Fruit fly (Drosophila melanogaster) whole organism, embryonic: ENCODE measurements around the gene mora.

Experiments
- Ada2b ChIP-seq: fragments of 200-800 bp; sonication (Bioruptor generic); IDR thresholded peaks from 2 replicates; pipeline ENCODE4 v1.3.6; 2022; ENCODE audit warnings: missing biosample characterization, missing genetic modification characterization
- Adf1 ChIP-seq: fragments of 200-800 bp; sonication (Bioruptor generic); IDR thresholded peaks from 2 replicates; pipeline ENCODE4 v1.3.6; 2022; ENCODE audit warnings: missing biosample characterization, missing genetic modification characterization
- Aef1 ChIP-seq: fragments of 200-800 bp; sonication (Bioruptor generic); IDR thresholded peaks from 3 replicates; pipeline ENCODE4 v1.3.6; 2022; ENCODE audit warnings: missing biosample characterization, missing genetic modification characterization
- Atf-2 ChIP-seq: fragments of 200-800 bp; sonication (Bioruptor generic); optimal IDR thresholded peaks from 2 replicates; lab custom pipeline; 2016; ENCODE audit warnings: missing biosample characterization, missing genetic modification characterization
- Bgb ChIP-seq: fragments of 200-800 bp; sonication (Bioruptor generic); IDR thresholded peaks from 2 replicates; pipeline ENCODE4 v1.3.6; 2022; ENCODE audit warnings: missing biosample characterization, missing genetic modification characterization; ENCODE audit not compliant: partially characterized antibody
- BtbVII ChIP-seq: fragments of 200-800 bp; sonication (Bioruptor generic); optimal IDR thresholded peaks from 3 replicates; lab custom pipeline; 2017; ENCODE audit warnings: missing biosample characterization, mild to moderate bottlenecking, missing genetic modification characterization
- CG10366 ChIP-seq: fragments of 200-800 bp; sonication (Bioruptor generic); IDR thresholded peaks from 2 replicates; pipeline ENCODE4 v1.3.6; 2022; ENCODE audit warnings: missing biosample characterization, missing genetic modification characterization
- CG10431 ChIP-seq: fragments of 200-800 bp; sonication (Bioruptor generic); optimal IDR thresholded peaks from 3 replicates; lab custom pipeline; 2018; ENCODE audit warnings: missing biosample characterization, mild to moderate bottlenecking, missing genetic modification characterization
- CG12219 ChIP-seq: fragments of 200-800 bp; sonication (Bioruptor generic); optimal IDR thresholded peaks from 3 replicates; lab custom pipeline; 2018; ENCODE audit warnings: missing biosample characterization, mild to moderate bottlenecking, missing genetic modification characterization
- CG13424 ChIP-seq: fragments of 200-800 bp; sonication (Bioruptor generic); optimal IDR thresholded peaks from 2 replicates; lab custom pipeline; 2019; ENCODE audit warnings: missing biosample characterization, mild to moderate bottlenecking, missing genetic modification characterization, moderate library complexity
- CG16813 ChIP-seq: fragments of 200-800 bp; sonication (Bioruptor generic); IDR thresholded peaks from 3 replicates; pipeline ENCODE4 v1.3.6; 2022; ENCODE audit warnings: missing biosample characterization, missing genetic modification characterization; ENCODE audit not compliant: partially characterized antibody
- CG16815 ChIP-seq: fragments of 200-800 bp; sonication (Bioruptor generic); optimal IDR thresholded peaks from 3 replicates; lab custom pipeline; 2017; ENCODE audit warnings: missing biosample characterization, mild to moderate bottlenecking, missing genetic modification characterization
- CG31365 ChIP-seq: fragments of 200-800 bp; sonication (Bioruptor generic); optimal IDR thresholded peaks from 2 replicates; lab custom pipeline; 2018; ENCODE audit warnings: missing biosample characterization, mild to moderate bottlenecking, missing genetic modification characterization
- CG31388 ChIP-seq: fragments of 200-800 bp; sonication (Bioruptor generic); optimal IDR thresholded peaks from 2 replicates; lab custom pipeline; 2016; ENCODE audit warnings: missing biosample characterization, missing genetic modification characterization
- CG3726 ChIP-seq: fragments of 200-800 bp; sonication (Bioruptor generic); IDR thresholded peaks from 3 replicates; pipeline ENCODE4, ENCODE4 v1.3.6; 2022; ENCODE audit warnings: missing biosample characterization, missing genetic modification characterization
- CG7271 ChIP-seq: fragments of 200-800 bp; sonication (Bioruptor generic); optimal IDR thresholded peaks from 2 replicates; lab custom pipeline; 2018; ENCODE audit warnings: missing biosample characterization, mild to moderate bottlenecking, missing genetic modification characterization, moderate library complexity
- CG8089 ChIP-seq: fragments of 200-800 bp; sonication (Bioruptor generic); optimal IDR thresholded peaks from 3 replicates; lab custom pipeline; 2016; ENCODE audit warnings: missing biosample characterization, missing genetic modification characterization
- CG8359 ChIP-seq: fragments of 200-800 bp; sonication (Bioruptor generic); optimal IDR thresholded peaks from 2 replicates; lab custom pipeline; 2017; ENCODE audit warnings: missing biosample characterization, mild to moderate bottlenecking, missing genetic modification characterization, borderline replicate concordance
- CG9437 ChIP-seq: fragments of 200-800 bp; sonication (Bioruptor generic); optimal IDR thresholded peaks from 2 replicates; lab custom pipeline; 2018; ENCODE audit warnings: missing biosample characterization, mild to moderate bottlenecking, missing genetic modification characterization
- CoRest ChIP-seq: fragments of 200-800 bp; sonication (Bioruptor generic); optimal IDR thresholded peaks from 3 replicates; lab custom pipeline; 2018; ENCODE audit warnings: missing biosample characterization, mild to moderate bottlenecking, missing genetic modification characterization, moderate library complexity
- ERR ChIP-seq: fragments of 200-800 bp; sonication (Bioruptor generic); optimal IDR thresholded peaks from 2 replicates; lab custom pipeline; 2016; ENCODE audit warnings: missing biosample characterization, missing genetic modification characterization
- HmgD ChIP-seq: fragments of 200-800 bp; sonication (Bioruptor generic); optimal IDR thresholded peaks from 3 replicates; lab custom pipeline; 2016; ENCODE audit warnings: missing biosample characterization, missing genetic modification characterization
- HmgZ ChIP-seq: fragments of 200-800 bp; sonication (Bioruptor generic); optimal IDR thresholded peaks from 2 replicates; lab custom pipeline; 2018; ENCODE audit warnings: missing biosample characterization, mild to moderate bottlenecking, missing genetic modification characterization
- Hr51 ChIP-seq, 2 experiments: fragments of 200-800 bp; sonication (Bioruptor generic); optimal IDR thresholded peaks; 2 replicates in 1 of 2; 3 replicates in 1 of 2; lab custom pipeline; 2016 to 2018; ENCODE audit warnings: missing biosample characterization in 2 of 2, missing genetic modification characterization in 2 of 2, mild to moderate bottlenecking in 1 of 2, moderate library complexity in 1 of 2
- Lim3 ChIP-seq: fragments of 200-800 bp; sonication (Bioruptor generic); IDR thresholded peaks from 2 replicates; pipeline ENCODE4 v1.3.6; 2022; ENCODE audit warnings: missing biosample characterization, missing genetic modification characterization
- NfI ChIP-seq: fragments of 200-800 bp; sonication (Bioruptor generic); optimal IDR thresholded peaks from 3 replicates; lab custom pipeline; 2018; ENCODE audit warnings: missing biosample characterization, mild to moderate bottlenecking, missing genetic modification characterization, moderate library complexity
- Rfx ChIP-seq: fragments of 200-800 bp; sonication (Bioruptor generic); IDR thresholded peaks from 2 replicates; pipeline ENCODE4 v1.3.6; 2022; ENCODE audit warnings: missing biosample characterization, missing genetic modification characterization
- Sin3A ChIP-seq: fragments of >200 bp; optimal IDR thresholded peaks from 2 replicates; lab custom pipeline; 2018
- Taf1 ChIP-seq: fragments of 200-800 bp; sonication (Bioruptor generic); IDR thresholded peaks from 2 replicates; pipeline ENCODE4 v1.3.6; 2022; ENCODE audit warnings: missing biosample characterization, missing genetic modification characterization
- amos ChIP-seq: fragments of 200-800 bp; sonication (Bioruptor generic); IDR thresholded peaks from 2 replicates; pipeline ENCODE4 v1.3.6; 2022; ENCODE audit warnings: missing biosample characterization, missing genetic modification characterization; ENCODE audit not compliant: partially characterized antibody
- ase ChIP-seq: fragments of 200-800 bp; sonication (Bioruptor generic); IDR thresholded peaks from 3 replicates; pipeline ENCODE4 v1.3.6; 2022; ENCODE audit warnings: missing biosample characterization, missing genetic modification characterization
- bbx ChIP-seq: fragments of 200-800 bp; sonication (Bioruptor generic); IDR thresholded peaks from 2 replicates; pipeline ENCODE4 v1.3.6; 2022; ENCODE audit warnings: missing biosample characterization, missing genetic modification characterization; ENCODE audit not compliant: partially characterized antibody
- caup ChIP-seq: fragments of 200-800 bp; sonication (Bioruptor generic); optimal IDR thresholded peaks from 3 replicates; lab custom pipeline; 2017; ENCODE audit warnings: missing biosample characterization, mild to moderate bottlenecking, missing genetic modification characterization, moderate library complexity; ENCODE audit not compliant: severe bottlenecking
- chinmo ChIP-seq: fragments of 200-800 bp; sonication (Bioruptor generic); IDR thresholded peaks from 4 replicates; pipeline ENCODE4 v1.3.6; 2022; ENCODE audit warnings: missing biosample characterization, missing genetic modification characterization; ENCODE audit not compliant: partially characterized antibody
- disco-r ChIP-seq: fragments of 200-800 bp; sonication (Bioruptor generic); optimal IDR thresholded peaks from 2 replicates; lab custom pipeline; 2016; ENCODE audit warnings: missing biosample characterization, missing genetic modification characterization
- dmrt11E ChIP-seq: fragments of 200-800 bp; sonication (Bioruptor generic); optimal IDR thresholded peaks from 3 replicates; lab custom pipeline; 2018; ENCODE audit warnings: missing biosample characterization, mild to moderate bottlenecking, missing genetic modification characterization, moderate library complexity
- gcm ChIP-seq: fragments of 200-800 bp; sonication (Bioruptor generic); optimal IDR thresholded peaks from 2 replicates; lab custom pipeline; 2019; ENCODE audit warnings: missing biosample characterization, mild to moderate bottlenecking, missing genetic modification characterization, moderate library complexity
- gcm2 ChIP-seq: fragments of 200-800 bp; sonication (Bioruptor generic); optimal IDR thresholded peaks from 2 replicates; lab custom pipeline; 2016; ENCODE audit warnings: missing biosample characterization, missing genetic modification characterization
- ham ChIP-seq: fragments of 200-800 bp; sonication (Bioruptor generic); IDR thresholded peaks from 2 replicates; pipeline ENCODE4 v1.3.6; 2022; ENCODE audit warnings: missing biosample characterization, missing genetic modification characterization
- hbn ChIP-seq: fragments of 200-800 bp; sonication (Bioruptor generic); IDR thresholded peaks from 2 replicates; pipeline ENCODE4 v1.3.6; 2022; ENCODE audit warnings: missing biosample characterization, missing genetic modification characterization; ENCODE audit not compliant: partially characterized antibody
- nau ChIP-seq: fragments of 200-800 bp; sonication (Bioruptor generic); optimal IDR thresholded peaks from 3 replicates; lab custom pipeline; 2017; ENCODE audit warnings: missing biosample characterization, mild to moderate bottlenecking, missing genetic modification characterization, missing genetic modification reagents
- run ChIP-seq: fragments of 200-800 bp; sonication (Bioruptor generic); optimal IDR thresholded peaks from 3 replicates; lab custom pipeline; 2018; ENCODE audit warnings: missing biosample characterization, mild to moderate bottlenecking, missing genetic modification characterization
- sd ChIP-seq: fragments of 200-800 bp; sonication (Bioruptor generic); optimal IDR thresholded peaks from 3 replicates; lab custom pipeline; 2018; ENCODE audit warnings: missing biosample characterization, mild to moderate bottlenecking, missing genetic modification characterization, moderate library complexity
- sqz ChIP-seq: fragments of 200-800 bp; sonication (Bioruptor generic); optimal IDR thresholded peaks from 3 replicates; lab custom pipeline; 2018; ENCODE audit warnings: missing biosample characterization, mild to moderate bottlenecking, missing genetic modification characterization
- sr ChIP-seq: fragments of 200-800 bp; sonication (Bioruptor generic); IDR thresholded peaks from 3 replicates; pipeline ENCODE4 v1.3.6; 2022; ENCODE audit warnings: missing biosample characterization, missing genetic modification characterization
- tio ChIP-seq: fragments of 200-800 bp; sonication (Bioruptor generic); optimal IDR thresholded peaks from 2 replicates; lab custom pipeline; 2017; ENCODE audit warnings: missing biosample characterization, missing genetic modification characterization, inconsistent platforms
- vvl ChIP-seq: fragments of 200-800 bp; sonication (Bioruptor generic); IDR thresholded peaks from 2 replicates; pipeline ENCODE4 v1.3.6; 2022; ENCODE audit warnings: missing biosample characterization, missing genetic modification characterization
- wdn ChIP-seq: fragments of 200-800 bp; sonication (Bioruptor generic); IDR thresholded peaks from 2 replicates; pipeline ENCODE4 v1.3.6; 2022; ENCODE audit warnings: missing biosample characterization, missing genetic modification characterization
- yki ChIP-seq: fragments of >200 bp; optimal IDR thresholded peaks from 3 replicates; lab custom pipeline; 2018
- z ChIP-seq: fragments of 200-800 bp; sonication (Bioruptor generic); IDR thresholded peaks from 3 replicates; pipeline ENCODE4 v1.3.6; 2022; ENCODE audit warnings: missing biosample characterization, missing genetic modification characterization
- zen2 ChIP-seq: fragments of 200-800 bp; sonication (Bioruptor generic); IDR thresholded peaks from 3 replicates; pipeline ENCODE4 v1.3.6; 2022; ENCODE audit warnings: missing biosample characterization, missing genetic modification characterization; ENCODE audit not compliant: partially characterized antibody

The mora gene

dm6 chr3R:24169362-24169761 lies 16.8 kb upstream of the mora start, which contains the start of gene CG5510 (continued):
- TF ChIP-seq run (tag; lab: Kevin White, UChicago): no peak
- TF ChIP-seq sd (tag; lab: Kevin White, UChicago): peak; percentile 32
- TF ChIP-seq CoRest (tag; lab: Kevin White, UChicago): peak; percentile 62
- no peak for TF ChIP-seq nau
- no peak for TF ChIP-seq CG31365 (tag; lab: Kevin White, UChicago)
- no peak for TF ChIP-seq wdn (GFP tag; lab: Robert Waterston, UW)
- peak; percentile 27 for TF ChIP-seq NfI (GFP tag; lab: Kevin White, UChicago)
- TF ChIP-seq Hr51 (GFP tag; optimal IDR thresholded peaks at IDR 0.05; lab: Kevin White, UChicago): peak in 1 of 2 experiments; percentile 56
- no peak for TF ChIP-seq CG9437
- no peak for TF ChIP-seq Taf1
- no peak for TF ChIP-seq CG10431 (GFP tag; lab: Kevin White, UChicago)
- TF ChIP-seq sr (GFP tag; lab: Robert Waterston, UW): no peak
- no peak for TF ChIP-seq Ada2b (GFP tag; lab: Robert Waterston, UW)
- 0 out of 3 replicates have a peak, but pooled peaks have one; percentile 21 for TF ChIP-seq ase (GFP tag; lab: Robert Waterston, UW)
- TF ChIP-seq CG16815: no peak
- peak; percentile 61 for TF ChIP-seq Sin3A (lab: Kevin White, UChicago)
- TF ChIP-seq CG31388 (GFP tag; lab: Kevin White, UChicago): no peak
- no peak for TF ChIP-seq gcm2 (GFP tag; lab: Kevin White, UChicago)
- TF ChIP-seq gcm (GFP tag; lab: Kevin White, UChicago): no peak
- TF ChIP-seq CG3726 (GFP tag; lab: Robert Waterston, UW): no peak
- TF ChIP-seq CG10366: no peak
- TF ChIP-seq Rfx: peak; percentile 81
- TF ChIP-seq CG8359 (GFP tag; lab: Kevin White, UChicago): no peak
- TF ChIP-seq yki: no peak
- peak; percentile 98 for TF ChIP-seq bbx (GFP tag; lab: Robert Waterston, UW)
- TF ChIP-seq ERR (GFP tag; lab: Kevin White, UChicago): peak; percentile 4
- no peak for TF ChIP-seq tio (GFP tag; lab: Kevin White, UChicago)
- peak; percentile 38; the same call in 1 of the 2 replicates for TF ChIP-seq Adf1 (GFP tag; lab: Robert Waterston, UW)
- no peak for TF ChIP-seq CG12219
- no peak for TF ChIP-seq BtbVII (GFP tag; lab: Kevin White, UChicago)
- no peak for TF ChIP-seq disco-r

dm6 chr3R:24172379-24172778 lies 13.8 kb upstream of the mora start, which contains the start of gene CG13606:
CG13606 (plus strand) TSS chr3R:24172628.
- TF ChIP-seq Rfx: no peak
- no peak for TF ChIP-seq Atf-2 (GFP tag; lab: Kevin White, UChicago)
- no peak for TF ChIP-seq ham (GFP tag; lab: Robert Waterston, UW)
- TF ChIP-seq CG13424: no peak
- peak; percentile 94 for TF ChIP-seq z (GFP tag; lab: Robert Waterston, UW)
- no peak; the same call in 1 of the 2 replicates for TF ChIP-seq amos (GFP tag; lab: Robert Waterston, UW)
- TF ChIP-seq Bgb: no peak
- TF ChIP-seq sqz (GFP tag; lab: Kevin White, UChicago): peak; percentile 75
- TF ChIP-seq vvl: 0 out of 2 replicates have a peak, but pooled peaks have one; percentile 15
- no peak for TF ChIP-seq CG16815
- no peak for TF ChIP-seq caup (GFP tag; lab: Kevin White, UChicago)
- TF ChIP-seq CG8089: no peak
- TF ChIP-seq dmrt11E (tag; lab: Kevin White, UChicago): no peak
- TF ChIP-seq Aef1 (GFP tag; lab: Robert Waterston, UW): no peak
- TF ChIP-seq chinmo (GFP tag; lab: Robert Waterston, UW): peak; percentile 19; the same call in 1 of the 4 replicates
- no peak for TF ChIP-seq hbn (GFP tag; lab: Robert Waterston, UW)
- TF ChIP-seq NfI (GFP tag; lab: Kevin White, UChicago): no peak
- 0 out of 3 replicates have a peak, but pooled peaks have one; percentile 43 for TF ChIP-seq zen2 (GFP tag; lab: Robert Waterston, UW)
- no peak for TF ChIP-seq HmgD (GFP tag; lab: Kevin White, UChicago)
- TF ChIP-seq HmgZ (tag; lab: Kevin White, UChicago): no peak
- TF ChIP-seq CG7271 (tag; lab: Kevin White, UChicago): no peak
- no peak for TF ChIP-seq Lim3 (GFP tag; lab: Robert Waterston, UW)
- TF ChIP-seq CG16813 (GFP tag; lab: Robert Waterston, UW): no peak
